Worm (Caenorhabditis elegans): Measurements from ENCODE around the gene Y79H2A.2.

Y79H2A.2 gene

ce11 chrIII:11999543-11999942 is 31.0 kb downstream of the Y79H2A.2 start:
- no peak for TF ChIP-seq ztf-11 (tag; optimal IDR thresholded peaks at IDR 0.05)
- TF ChIP-seq ama-1 (optimal IDR thresholded peaks at IDR 0.05) = no peak
- no peak for TF ChIP-seq gmeb-1 (tag; optimal IDR thresholded peaks at IDR 0.05)
- no peak for TF ChIP-seq zag-1 (tag; optimal IDR thresholded peaks at IDR 0.05)
- no peak for TF ChIP-seq Y55F3AM.14 (GFP tag; optimal IDR thresholded peaks at IDR 0.05)
- TF ChIP-seq unc-62 (GFP tag; optimal IDR thresholded peaks at IDR 0.05) = no peak
- TF ChIP-seq ztf-4 (tag; optimal IDR thresholded peaks at IDR 0.05) = no peak
- TF ChIP-seq unc-55 (GFP tag; optimal IDR thresholded peaks at IDR 0.05) = no peak
- no peak for TF ChIP-seq nhr-10 (tag; optimal IDR thresholded peaks at IDR 0.05)
- no peak for TF ChIP-seq F13H6.1 (tag; optimal IDR thresholded peaks at IDR 0.05)
- no peak for TF ChIP-seq blmp-1 (tag; optimal IDR thresholded peaks at IDR 0.05; ENCODE audit: insufficient read depth)
- TF ChIP-seq mbf-1 (tag; optimal IDR thresholded peaks at IDR 0.05) = no peak
- no peak for TF ChIP-seq nhr-11 (tag; optimal IDR thresholded peaks at IDR 0.05)
- no peak for TF ChIP-seq lin-39 (tag; optimal IDR thresholded peaks at IDR 0.05)
- TF ChIP-seq nhr-237 (tag; optimal IDR thresholded peaks at IDR 0.05) = no peak
- no peak for TF ChIP-seq nhr-129 (tag; optimal IDR thresholded peaks at IDR 0.05)
- TF ChIP-seq ceh-82 (tag; optimal IDR thresholded peaks at IDR 0.05) = no peak
- TF ChIP-seq ztf-1 (GFP tag; conservative IDR thresholded peaks at IDR 0.05) = no peak
- TF ChIP-seq ZK546.5 (tag; optimal IDR thresholded peaks at IDR 0.05) = no peak

ce11 chrIII:11995783-11996182 is 34.8 kb downstream of the Y79H2A.2 start:
- TF ChIP-seq blmp-1 (tag; optimal IDR thresholded peaks at IDR 0.05; ENCODE audit: insufficient read depth) (no peak), unc-55 (GFP tag; optimal IDR thresholded peaks at IDR 0.05) (no peak), unc-62 (GFP tag; optimal IDR thresholded peaks at IDR 0.05) (no peak), ama-1 (optimal IDR thresholded peaks at IDR 0.05) (no peak), mab-5 (tag; optimal IDR thresholded peaks at IDR 0.05) (no peak), nhr-23 (tag; optimal IDR thresholded peaks at IDR 0.05) (no peak), ceh-16 (tag; optimal IDR thresholded peaks at IDR 0.05) (no peak)

- TF ChIP-seq C34F6.9 (tag; optimal IDR thresholded peaks at IDR 0.05) (no peak), snpc-4 (tag; optimal IDR thresholded peaks at IDR 0.05) (no peak), lsy-2 (tag; optimal IDR thresholded peaks at IDR 0.05) (no peak), nhr-12 (tag; optimal IDR thresholded peaks at IDR 0.05) (no peak)
Observed at ce11 chrIII:11991654-11992292, 38.8 kb downstream of the Y79H2A.2 start.

- no peak for TF ChIP-seq lsy-2 (tag; optimal IDR thresholded peaks at IDR 0.05)
- no peak for TF ChIP-seq nhr-77 (tag; optimal IDR thresholded peaks at IDR 0.05)
- TF ChIP-seq C34F6.9 (tag; optimal IDR thresholded peaks at IDR 0.05) = peak; percentile 27
- TF ChIP-seq unc-55 (GFP tag; optimal IDR thresholded peaks at IDR 0.05) = peak; percentile 2
- TF ChIP-seq unc-39 (tag; optimal IDR thresholded peaks at IDR 0.05) = no peak
- TF ChIP-seq ztf-4 (tag; optimal IDR thresholded peaks at IDR 0.05) = no peak
- TF ChIP-seq nhr-237 (tag; optimal IDR thresholded peaks at IDR 0.05) = no peak
- no peak for TF ChIP-seq lin-39 (tag; optimal IDR thresholded peaks at IDR 0.05)
- no peak for TF ChIP-seq Y55F3AM.14 (GFP tag; optimal IDR thresholded peaks at IDR 0.05)
- TF ChIP-seq nhr-11 (tag; optimal IDR thresholded peaks at IDR 0.05) = no peak
- TF ChIP-seq mdl-1 (tag; optimal IDR thresholded peaks at IDR 0.05) = peak in 1 of 2 experiments; percentile 50
- TF ChIP-seq lin-13 (GFP tag; optimal IDR thresholded peaks at IDR 0.05) = no peak
- no peak for TF ChIP-seq alr-1 (tag; optimal IDR thresholded peaks at IDR 0.05)
- no peak for TF ChIP-seq R02D3.7 (tag; optimal IDR thresholded peaks at IDR 0.05)
- TF ChIP-seq sem-4 (tag; optimal IDR thresholded peaks at IDR 0.05) = no peak
- no peak for TF ChIP-seq blmp-1 (tag; optimal IDR thresholded peaks at IDR 0.05; ENCODE audit: insufficient read depth)
- TF ChIP-seq ztf-1 (GFP tag; conservative IDR thresholded peaks at IDR 0.05) = no peak
- peak; percentile 8 for TF ChIP-seq sma-3 (GFP tag; optimal IDR thresholded peaks at IDR 0.05)
- TF ChIP-seq nhr-21 (tag; optimal IDR thresholded peaks at IDR 0.05) = peak; percentile 21
- TF ChIP-seq snpc-4 (tag; optimal IDR thresholded peaks at IDR 0.05) = no peak
- no peak for TF ChIP-seq fos-1 (tag; optimal IDR thresholded peaks at IDR 0.05)
- TF ChIP-seq dmd-4 (tag; optimal IDR thresholded peaks at IDR 0.05) = no peak
- no peak for TF ChIP-seq sma-9 (GFP tag; optimal IDR thresholded peaks at IDR 0.05)
- no peak for TF ChIP-seq sma-9 (tag; optimal IDR thresholded peaks at IDR 0.05)
- TF ChIP-seq skn-1 (tag; optimal IDR thresholded peaks at IDR 0.05) = no peak
- no peak for TF ChIP-seq ceh-82 (tag; optimal IDR thresholded peaks at IDR 0.05)
- TF ChIP-seq nhr-129 (tag; optimal IDR thresholded peaks at IDR 0.05) = no peak
- TF ChIP-seq crh-2 (tag; optimal IDR thresholded peaks at IDR 0.05) = peak; percentile 7
- no peak for TF ChIP-seq gmeb-1 (tag; optimal IDR thresholded peaks at IDR 0.05)
- no peak for TF ChIP-seq nhr-23 (tag; optimal IDR thresholded peaks at IDR 0.05)
- TF ChIP-seq ama-1 (optimal IDR thresholded peaks at IDR 0.05) = no peak
- TF ChIP-seq ztf-11 (tag; optimal IDR thresholded peaks at IDR 0.05) = no peak
- TF ChIP-seq peb-1 (tag; optimal IDR thresholded peaks at IDR 0.05) = no peak
- no peak for TF ChIP-seq zag-1 (tag; optimal IDR thresholded peaks at IDR 0.05)
- TF ChIP-seq ZK546.5 (tag; optimal IDR thresholded peaks at IDR 0.05) = no peak
- no peak for TF ChIP-seq nhr-12 (tag; optimal IDR thresholded peaks at IDR 0.05)
- no peak for TF ChIP-seq lin-11 (tag; optimal IDR thresholded peaks at IDR 0.05)
- TF ChIP-seq unc-62 (GFP tag; optimal IDR thresholded peaks at IDR 0.05) = no peak
- no peak for TF ChIP-seq nhr-25 (tag; optimal IDR thresholded peaks at IDR 0.05)
- TF ChIP-seq F13H6.1 (tag; optimal IDR thresholded peaks at IDR 0.05) = no peak
- no peak for TF ChIP-seq nhr-6 (tag; optimal IDR thresholded peaks at IDR 0.05)
Observed at ce11 chrIII:11989823-11990222, 40.7 kb downstream of the Y79H2A.2 start, which contains the start of gene wah-1. wah-1 (plus strand) TSS chrIII:11990167.
